Worm (Caenorhabditis elegans): ENCODE data around the gene srf-3.

srf-3 gene

DNA sequence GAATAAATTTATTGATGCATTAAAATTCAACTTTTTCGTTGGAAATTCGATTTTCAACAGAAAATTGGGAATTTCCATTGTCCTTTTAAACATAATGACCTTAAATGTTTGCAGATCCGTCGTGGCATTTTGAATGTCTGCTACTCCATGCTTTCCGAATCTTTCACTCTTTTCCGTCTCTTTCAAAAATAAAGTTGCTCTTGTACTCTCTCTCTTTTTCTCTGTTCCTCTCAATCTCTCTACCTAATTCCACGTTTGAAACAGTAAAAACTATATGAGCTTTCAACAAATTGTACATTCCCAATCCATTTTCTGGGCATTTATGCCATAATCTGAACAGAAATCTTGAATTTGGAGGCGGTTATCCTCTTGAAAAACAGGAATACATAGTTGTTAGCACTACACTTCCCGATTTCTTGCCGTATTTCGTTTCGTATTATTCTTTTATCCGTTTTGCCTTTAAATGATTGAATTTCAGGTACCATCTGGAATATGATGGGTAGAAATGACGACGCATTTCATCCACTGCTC lies at the start of gene srf-3:
srf-3 (plus strand) TSS at position 481 of the 531 bp plus-strand sequence.
- TF ChIP-seq unc-62 (GFP tag; optimal IDR thresholded peaks at IDR 0.05) = no peak

DNA sequence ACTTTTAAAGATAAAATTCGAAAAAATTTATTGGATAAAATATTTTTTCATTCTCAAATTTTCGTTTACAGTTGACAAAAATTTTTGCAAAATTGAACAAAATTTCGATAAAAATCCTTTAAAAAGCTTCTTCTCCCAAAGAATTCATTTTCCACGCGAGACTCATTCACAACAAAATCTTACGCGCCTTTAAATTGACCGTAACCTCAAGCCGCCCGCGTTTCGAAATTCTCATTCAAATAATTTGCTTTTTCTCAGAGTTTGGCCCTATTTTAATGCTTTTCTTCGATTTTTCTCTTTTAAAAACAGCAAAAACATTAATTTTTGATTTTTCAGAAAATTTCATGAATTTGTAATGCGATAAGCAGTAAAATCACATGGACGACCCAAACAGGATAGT lies 43.7 kb upstream of the srf-3 start, which contains the start of gene F07C6.4:
F07C6.4 (plus strand) TSS at position 330 of the 400 bp plus-strand sequence.
- no peak for TF ChIP-seq unc-62 (GFP tag; optimal IDR thresholded peaks at IDR 0.05)

- no peak for TF ChIP-seq unc-62 (GFP tag; optimal IDR thresholded peaks at IDR 0.05)
Measured at ce11 chrIV:12811554-12811953, 37.8 kb upstream of the srf-3 start.

DNA sequence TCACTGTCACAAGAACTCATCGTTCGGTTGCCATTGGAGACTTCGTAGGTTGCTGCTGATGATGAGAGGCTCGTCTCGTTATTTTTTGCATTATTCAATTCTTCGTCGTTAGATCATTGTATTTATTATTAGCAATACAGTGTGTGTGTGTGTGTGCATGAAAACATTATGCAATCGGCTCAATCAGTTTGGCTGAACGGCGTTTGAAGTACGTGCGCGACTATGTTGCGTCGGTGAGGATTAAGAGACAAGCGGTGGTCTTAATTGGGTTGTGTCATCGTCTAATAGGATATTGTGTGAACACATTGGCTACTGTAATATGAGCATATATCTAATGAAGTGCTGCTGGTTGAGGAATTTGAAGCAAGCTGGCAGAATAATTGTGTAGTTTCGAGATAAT lies 35.5 kb upstream of the srf-3 start:
- no peak for TF ChIP-seq unc-62 (GFP tag; optimal IDR thresholded peaks at IDR 0.05)

DNA sequence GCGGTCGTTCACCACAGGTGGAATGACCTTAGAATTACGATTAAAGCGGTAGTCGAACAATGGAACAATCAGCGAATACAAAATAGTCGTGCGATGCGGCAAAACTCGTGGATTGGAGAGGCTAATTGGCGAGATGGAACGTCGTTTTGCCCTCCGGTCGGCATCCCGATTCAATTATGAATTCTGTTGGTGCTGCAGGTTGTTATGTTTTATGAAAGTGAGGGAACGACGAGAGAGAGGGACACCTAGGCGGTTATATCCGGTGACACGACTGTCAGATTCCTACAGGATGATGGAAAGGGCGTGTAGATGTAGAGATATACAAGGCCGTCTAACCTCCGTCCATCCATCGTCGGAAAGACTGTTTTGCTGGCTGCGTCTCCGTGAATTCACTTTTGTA lies 32.7 kb upstream of the srf-3 start:
- TF ChIP-seq unc-62 (GFP tag; optimal IDR thresholded peaks at IDR 0.05) = no peak

- no peak for TF ChIP-seq unc-62 (GFP tag; optimal IDR thresholded peaks at IDR 0.05)
Measured at ce11 chrIV:12817539-12817938, 31.8 kb upstream of the srf-3 start.

ce11 chrIV:12825304-12825703 lies 24.0 kb upstream of the srf-3 start, which contains the start of gene M02B1.4:
M02B1.4 (minus strand) TSS chrIV:12825312.
- TF ChIP-seq unc-62 (GFP tag; optimal IDR thresholded peaks at IDR 0.05) = no peak

DNA sequence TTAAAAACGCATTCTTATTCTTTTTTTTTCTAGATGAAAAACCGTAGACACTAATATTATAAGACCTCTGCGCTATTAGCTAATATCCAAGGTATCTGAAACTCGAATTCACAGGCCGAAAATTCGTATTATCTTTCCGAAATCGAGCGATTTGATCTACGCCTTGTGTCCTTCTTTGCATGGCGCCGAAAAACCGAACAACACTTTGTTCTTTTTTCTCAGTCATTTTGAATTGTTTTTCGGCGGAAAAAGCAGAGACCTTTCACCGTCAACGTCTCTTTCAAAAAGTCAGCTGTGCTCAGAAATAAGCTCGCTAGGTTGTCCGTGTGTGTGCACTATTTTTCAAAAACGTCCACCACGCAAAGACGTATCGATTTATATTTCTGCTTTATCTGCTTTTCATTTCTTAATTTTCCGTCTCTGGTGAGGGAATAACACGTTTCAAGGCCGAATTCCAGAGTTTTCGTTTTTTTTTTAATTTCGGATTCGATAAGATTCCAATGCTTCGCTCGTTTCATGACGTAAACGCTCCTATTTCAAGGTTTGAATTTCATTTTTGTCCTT lies 18.4 kb upstream of the srf-3 start:
- TF ChIP-seq unc-62 (GFP tag; optimal IDR thresholded peaks at IDR 0.05) = no peak

ce11 chrIV:12831609-12832500 lies 17.5 kb upstream of the srf-3 start:
- no peak for TF ChIP-seq unc-62 (GFP tag; optimal IDR thresholded peaks at IDR 0.05)

- TF ChIP-seq unc-62 (GFP tag; optimal IDR thresholded peaks at IDR 0.05) = no peak
Measured at ce11 chrIV:12833698-12834416, 15.5 kb upstream of the srf-3 start.

ce11 chrIV:12834417-12834731 lies 14.9 kb upstream of the srf-3 start:
- no peak for TF ChIP-seq unc-62 (GFP tag; optimal IDR thresholded peaks at IDR 0.05)

DNA sequence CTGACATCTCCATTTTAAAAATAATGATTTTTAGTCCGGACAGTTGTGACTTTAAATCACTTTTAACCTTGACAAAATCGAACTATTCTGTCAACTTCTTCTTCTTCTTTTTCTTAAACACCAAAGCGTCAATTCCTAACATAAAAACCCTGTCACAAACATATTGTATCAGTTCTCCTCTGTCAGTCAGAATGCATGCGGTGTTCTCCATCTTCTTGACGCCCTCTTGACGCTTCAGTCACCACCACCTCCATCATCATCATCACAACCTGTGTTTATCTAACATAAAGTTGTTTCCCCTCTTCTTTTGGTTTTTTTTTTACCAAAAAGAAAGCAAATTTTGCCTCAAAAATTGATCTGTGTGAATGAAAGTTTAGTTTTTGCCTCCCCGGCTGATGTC lies 13.9 kb upstream of the srf-3 start:
- no peak for TF ChIP-seq unc-62 (GFP tag; optimal IDR thresholded peaks at IDR 0.05)

- no peak for TF ChIP-seq unc-62 (GFP tag; optimal IDR thresholded peaks at IDR 0.05)
Measured at ce11 chrIV:12836208-12836607, 13.1 kb upstream of the srf-3 start, which contains the start of gene M02B1.3. M02B1.3 (plus strand) TSS chrIV:12836508.

ce11 chrIV:12840348-12840747 lies 9.0 kb upstream of the srf-3 start:
- no peak for TF ChIP-seq unc-62 (GFP tag; optimal IDR thresholded peaks at IDR 0.05)

ce11 chrIV:12840873-12841272 lies 8.4 kb upstream of the srf-3 start:
- TF ChIP-seq unc-62 (GFP tag; optimal IDR thresholded peaks at IDR 0.05) = no peak

DNA sequence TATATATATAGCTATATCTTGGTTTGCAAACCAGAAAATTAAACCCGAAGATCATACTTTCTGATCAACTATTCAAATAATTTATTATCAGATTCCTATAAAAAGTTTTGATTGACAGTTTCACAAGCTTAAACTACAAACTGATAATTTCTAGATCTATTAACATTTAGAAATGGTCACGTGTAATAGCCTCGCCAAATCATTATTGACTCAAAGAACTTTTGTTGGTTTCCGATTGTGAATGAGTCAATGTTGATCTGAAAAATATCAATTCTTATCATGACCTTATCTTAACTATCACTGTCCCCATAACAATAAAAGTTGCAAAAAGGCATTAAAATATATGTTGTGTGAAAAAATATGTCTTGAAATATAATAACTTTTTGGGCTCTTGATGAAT lies 7.2 kb upstream of the srf-3 start:
- TF ChIP-seq unc-62 (GFP tag; optimal IDR thresholded peaks at IDR 0.05) = no peak
